Worm (Caenorhabditis elegans) whole organism, young adult: ENCODE data around the gene Y69A2AR.32.

Experiments used
- F22D6.2 ChIP-seq: sonication (generic microtip); optimal IDR thresholded peaks from 2 replicates; lab custom pipeline; 2016; ENCODE audit warnings: mild to moderate bottlenecking, missing genetic modification characterization, missing compliant biosample characterization
- F37B4.10 ChIP-seq: fragments of 200-800 bp; sonication (Bioruptor generic); IDR thresholded peaks from 2 replicates; pipeline ENCODE4 v1.3.6; 2022; ENCODE audit warnings: missing genetic modification characterization, missing compliant biosample characterization
- F39B2.1 ChIP-seq: fragments of 200-800 bp; sonication (Bioruptor generic); IDR thresholded peaks from 2 replicates; pipeline ENCODE4 v1.3.6; 2022; ENCODE audit warnings: missing genetic modification reagents, missing genetic modification characterization, missing compliant biosample characterization
- F57C9.4 ChIP-seq: sonication (generic microtip); optimal IDR thresholded peaks from 2 replicates; lab custom pipeline; 2017; ENCODE audit warnings: mild to moderate bottlenecking, missing genetic modification characterization, missing compliant biosample characterization
- T26A5.8 ChIP-seq: sonication (generic microtip); optimal IDR thresholded peaks from 2 replicates; lab custom pipeline; 2016; ENCODE audit warnings: missing genetic modification characterization, missing compliant biosample characterization
- Y53F4B.3 ChIP-seq: fragments of 200-800 bp; sonication (Bioruptor generic); IDR thresholded peaks from 2 replicates; pipeline ENCODE4 v1.3.6; 2022; ENCODE audit warnings: missing genetic modification reagents, missing genetic modification characterization, missing compliant biosample characterization
- Y67H2A.10 ChIP-seq: fragments of 200-800 bp; sonication (Bioruptor generic); conservative IDR thresholded peaks from 2 replicates; pipeline ENCODE4 v1.3.6; 2022; ENCODE audit warnings: missing genetic modification reagents, missing genetic modification characterization, missing compliant biosample characterization
- Y95B8A.8 ChIP-seq: fragments of 200-800 bp; sonication (Bioruptor generic); IDR thresholded peaks from 2 replicates; pipeline ENCODE4 v1.3.6; 2022; ENCODE audit warnings: missing genetic modification reagents, missing genetic modification characterization, missing compliant biosample characterization
- athp-1 ChIP-seq: sonication (generic microtip); optimal IDR thresholded peaks from 2 replicates; lab custom pipeline; 2017; ENCODE audit warnings: mild to moderate bottlenecking, missing genetic modification characterization, missing compliant biosample characterization
- attf-3 ChIP-seq: fragments of 200-800 bp; sonication (Bioruptor generic); conservative IDR thresholded peaks from 2 replicates; pipeline ENCODE4 v1.3.6; 2022; ENCODE audit warnings: missing genetic modification reagents, missing genetic modification characterization, missing compliant biosample characterization
- attf-5 ChIP-seq: fragments of 200-800 bp; sonication (Bioruptor generic); optimal IDR thresholded peaks from 2 replicates; lab custom pipeline; 2018; ENCODE audit warnings: mild to moderate bottlenecking, missing genetic modification characterization, missing compliant biosample characterization
- bed-1 ChIP-seq: fragments of 200-800 bp; sonication (Bioruptor generic); IDR thresholded peaks from 2 replicates; pipeline ENCODE4 v1.3.6; 2022; ENCODE audit warnings: missing genetic modification reagents, missing genetic modification characterization, missing compliant biosample characterization
- bed-2 ChIP-seq: fragments of 200-800 bp; sonication (Bioruptor generic); IDR thresholded peaks from 2 replicates; pipeline ENCODE4 v1.3.6; 2022; ENCODE audit warnings: missing genetic modification reagents, missing genetic modification characterization, missing compliant biosample characterization
- ceh-27 ChIP-seq: fragments of 200-800 bp; sonication (Bioruptor generic); optimal IDR thresholded peaks from 2 replicates; lab custom pipeline; 2018; ENCODE audit warnings: mild to moderate bottlenecking, missing genetic modification characterization, moderate library complexity, missing compliant biosample characterization
- ceh-58 ChIP-seq: fragments of 200-800 bp; sonication (Bioruptor generic); IDR thresholded peaks from 2 replicates; pipeline ENCODE4 v1.3.6; 2022; ENCODE audit warnings: missing genetic modification characterization, missing compliant biosample characterization
- egl-18 ChIP-seq: fragments of 200-800 bp; sonication (Bioruptor generic); IDR thresholded peaks from 2 replicates; pipeline ENCODE4 v1.3.6; 2022; ENCODE audit warnings: missing genetic modification reagents, missing genetic modification characterization, missing compliant biosample characterization
- egl-44 ChIP-seq: fragments of 200-800 bp; sonication (Bioruptor generic); IDR thresholded peaks from 2 replicates; pipeline ENCODE4 v1.3.6; 2022; ENCODE audit warnings: missing genetic modification reagents, missing genetic modification characterization, missing compliant biosample characterization
- ekl-4 ChIP-seq: fragments of 200-800 bp; sonication (Bioruptor generic); IDR thresholded peaks from 2 replicates; pipeline ENCODE4 v1.3.6; 2022; ENCODE audit warnings: missing genetic modification reagents, missing genetic modification characterization, missing compliant biosample characterization
- ets-4 ChIP-seq: fragments of 200-800 bp; sonication (Bioruptor generic); optimal IDR thresholded peaks from 2 replicates; lab custom pipeline; 2018; ENCODE audit warnings: mild to moderate bottlenecking, missing genetic modification characterization, missing compliant biosample characterization
- gei-17 ChIP-seq: fragments of 200-800 bp; sonication (Bioruptor generic); optimal IDR thresholded peaks from 2 replicates; lab custom pipeline; 2018; ENCODE audit warnings: mild to moderate bottlenecking, missing genetic modification characterization, missing compliant biosample characterization
- hlh-12 ChIP-seq: sonication (generic microtip); optimal IDR thresholded peaks from 2 replicates; lab custom pipeline; 2016; ENCODE audit warnings: missing genetic modification characterization, missing compliant biosample characterization
- hmg-1.2 ChIP-seq: fragments of 200-800 bp; sonication (Bioruptor generic); IDR thresholded peaks from 2 replicates; pipeline ENCODE4 v1.3.6; 2022; ENCODE audit warnings: missing genetic modification reagents, missing genetic modification characterization, missing compliant biosample characterization
- hrde-1 ChIP-seq: sonication (generic microtip); optimal IDR thresholded peaks from 2 replicates; lab custom pipeline; 2016; ENCODE audit warnings: missing genetic modification characterization, mild to moderate bottlenecking, missing compliant biosample characterization, moderate library complexity, missing genotype, missing genetic modification reagents, borderline replicate concordance
- hsf-1 ChIP-seq: fragments of 200-800 bp; sonication (Bioruptor generic); IDR thresholded peaks from 2 replicates; pipeline ENCODE4 v1.3.6; 2022; ENCODE audit warnings: missing genetic modification reagents, missing genetic modification characterization, missing compliant biosample characterization
- lin-54 ChIP-seq: fragments of 200-800 bp; sonication (Bioruptor generic); optimal IDR thresholded peaks from 2 replicates; lab custom pipeline; 2018; ENCODE audit warnings: mild to moderate bottlenecking, missing genetic modification characterization, missing compliant biosample characterization
- madf-6 ChIP-seq: fragments of 200-800 bp; sonication (Bioruptor generic); IDR thresholded peaks from 2 replicates; pipeline ENCODE4 v1.3.6; 2022; ENCODE audit warnings: missing genetic modification reagents, missing genetic modification characterization, missing compliant biosample characterization
- nhr-27 ChIP-seq: fragments of 200-800 bp; sonication (Bioruptor generic); optimal IDR thresholded peaks from 2 replicates; lab custom pipeline; 2018; ENCODE audit warnings: mild to moderate bottlenecking, missing genetic modification characterization, moderate library complexity, missing compliant biosample characterization
- nhr-90 ChIP-seq: sonication (generic microtip); optimal IDR thresholded peaks from 2 replicates; lab custom pipeline; 2016; ENCODE audit warnings: missing genotype, mild to moderate bottlenecking, missing genetic modification characterization, missing compliant biosample characterization
- rec-8 ChIP-seq, 2 experiments: sonication (generic microtip); optimal IDR thresholded peaks; 2 replicates each; lab custom pipeline; 2016; ENCODE audit warnings: mild to moderate bottlenecking in 2 of 2, missing genetic modification characterization in 2 of 2, missing genetic modification reagents in 2 of 2, missing genotype in 2 of 2, missing biosample characterization in 1 of 2, missing compliant biosample characterization in 1 of 2, moderate library complexity in 1 of 2
- snpc-1.1 ChIP-seq: sonication (generic microtip); optimal IDR thresholded peaks from 2 replicates; lab custom pipeline; 2017; ENCODE audit warnings: missing genetic modification characterization, mild to moderate bottlenecking, missing compliant biosample characterization, antibody characterized with exemption, moderate library complexity, missing genotype, missing genetic modification reagents; ENCODE audit not compliant: insufficient read depth
- snpc-3.4 ChIP-seq: sonication (generic microtip); optimal IDR thresholded peaks from 2 replicates; lab custom pipeline; 2017; ENCODE audit warnings: missing genetic modification characterization, mild to moderate bottlenecking, missing compliant biosample characterization, antibody characterized with exemption, moderate library complexity, missing genotype, missing genetic modification reagents
- somi-1 ChIP-seq: fragments of 200-800 bp; sonication (Bioruptor generic); optimal IDR thresholded peaks from 2 replicates; lab custom pipeline; 2018; ENCODE audit warnings: mild to moderate bottlenecking, missing genetic modification characterization, missing compliant biosample characterization
- tbp1 ChIP-seq: fragments of 200-800 bp; sonication (Bioruptor generic); optimal IDR thresholded peaks from 2 replicates; lab custom pipeline; 2018; ENCODE audit warnings: mild to moderate bottlenecking, missing genetic modification characterization, missing compliant biosample characterization
- xnd-1 ChIP-seq: sonication (generic microtip); optimal IDR thresholded peaks from 2 replicates; lab custom pipeline; 2016; ENCODE audit warnings: missing genotype, missing genetic modification reagents, missing genetic modification characterization, missing compliant biosample characterization
- zfh-2 ChIP-seq: fragments of 200-800 bp; sonication (Bioruptor generic); conservative IDR thresholded peaks from 2 replicates; pipeline ENCODE4 v1.3.6; 2022; ENCODE audit warnings: missing genetic modification reagents, missing genetic modification characterization, missing compliant biosample characterization

Y69A2AR.32 gene

ce11 chrIV:2640950-2641349 lies 30.7 kb downstream of the Y69A2AR.32 start, which contains the start of the genes mdf-2 and nduv-3 (continued):
- no peak for TF ChIP-seq somi-1 (GFP tag; lab: Kevin White, UChicago)
- peak; percentile 51 for TF ChIP-seq athp-1 (tag; lab: Kevin White, UChicago)
- TF ChIP-seq xnd-1: peak; percentile 53
- no peak for TF ChIP-seq hlh-12 (tag; lab: Kevin White, UChicago)
- TF ChIP-seq hrde-1 (tag; lab: Kevin White, UChicago): no peak
- TF ChIP-seq egl-44 (GFP tag; lab: Robert Waterston, UW): 0 out of 2 replicates have a peak, but pooled peaks have one; percentile 36
- TF ChIP-seq bed-1 (GFP tag; lab: Robert Waterston, UW): no peak
- no peak for TF ChIP-seq F57C9.4 (tag; lab: Kevin White, UChicago)
- TF ChIP-seq ceh-58 (GFP tag; lab: Robert Waterston, UW): no peak
- TF ChIP-seq hsf-1: peak; percentile 56; the same call in 1 of the 2 replicates
- TF ChIP-seq Y53F4B.3 (GFP tag; lab: Robert Waterston, UW): no peak
- TF ChIP-seq nhr-27 (tag; lab: Kevin White, UChicago): no peak
- no peak for TF ChIP-seq T26A5.8 (tag; lab: Kevin White, UChicago)
- no peak for TF ChIP-seq bed-2 (GFP tag; lab: Robert Waterston, UW)
- peak; percentile 52 for TF ChIP-seq tbp1 (GFP tag; lab: Kevin White, UChicago)
- TF ChIP-seq Y95B8A.8: no peak
- TF ChIP-seq hmg-1.2 (GFP tag; lab: Robert Waterston, UW): peak; percentile 46; the same call in 1 of the 2 replicates
- no peak for TF ChIP-seq ets-4 (GFP tag; lab: Kevin White, UChicago)
- 0 out of 2 replicates have a peak, but pooled peaks have one; percentile 25 for TF ChIP-seq zfh-2 (GFP tag; lab: Robert Waterston, UW)
- no peak for TF ChIP-seq gei-17
- peak; percentile 52; the same call in 1 of the 2 replicates for TF ChIP-seq ekl-4
- TF ChIP-seq nhr-90 (tag; lab: Kevin White, UChicago): no peak
- TF ChIP-seq attf-5 (GFP tag; lab: Kevin White, UChicago): peak; percentile 83
- no peak for TF ChIP-seq snpc-1.1 (tag; lab: Kevin White, UChicago)
- no peak for TF ChIP-seq F37B4.10 (GFP tag; lab: Robert Waterston, UW)
- TF ChIP-seq F22D6.2: no peak
- peak; percentile 84 for TF ChIP-seq lin-54 (GFP tag; lab: Kevin White, UChicago)
- no peak for TF ChIP-seq ceh-27 (GFP tag; lab: Kevin White, UChicago)
- no peak for TF ChIP-seq F39B2.1 (GFP tag; lab: Robert Waterston, UW)

- TF ChIP-seq madf-6 (GFP tag; lab: Robert Waterston, UW) (peak; percentile 43; the same call in 1 of the 2 replicates), egl-18 (GFP tag; lab: Robert Waterston, UW) (no peak), attf-3 (GFP tag; lab: Robert Waterston, UW) (peak; percentile 77), lin-54 (GFP tag; lab: Kevin White, UChicago) (peak; percentile 41), T26A5.8 (tag; lab: Kevin White, UChicago) (no peak), Y67H2A.10 (GFP tag; lab: Robert Waterston, UW) (no peak), snpc-3.4 (tag; lab: Kevin White, UChicago) (no peak)
- TF ChIP-seq, all 124 proteins: peak for 3
Observed at ce11 chrIV:2642054-2642453, 31.8 kb downstream of the Y69A2AR.32 start.

ce11 chrIV:2642673-2643072 lies 32.4 kb downstream of the Y69A2AR.32 start, which contains the start of gene ric-8:
TSS of gene ric-8 (plus strand) at chrIV:2642973.
- TF ChIP-seq rec-8 (tag; optimal IDR thresholded peaks at IDR 0.05; lab: Kevin White, UChicago) (no peak), attf-3 (GFP tag; lab: Robert Waterston, UW) (0 out of 2 replicates have a peak, but pooled peaks have one; percentile 23)
